Worm (Caenorhabditis elegans) whole organism, mixed stage, embryonic: ENCODE data around the gene pmp-5.

Experiments
- bed-3 ChIP-seq: fragments of 200-800 bp; sonication (Bioruptor generic); optimal IDR thresholded peaks from 3 replicates; lab custom pipeline; 2018; ENCODE audit warnings: mild to moderate bottlenecking, missing genetic modification characterization, moderate library complexity, missing compliant biosample characterization
- ces-1 ChIP-seq: fragments of 150-350 bp; optimal IDR thresholded peaks from 2 replicates; lab custom pipeline; 2014; ENCODE audit warnings: missing biosample characterization, missing genetic modification reagents, missing genetic modification characterization
- lsy-2 ChIP-seq: fragments of 150-350 bp; optimal IDR thresholded peaks from 2 replicates; lab custom pipeline; 2014; ENCODE audit warnings: missing biosample characterization, missing genetic modification characterization
- nhr-237 ChIP-seq: fragments of 150-350 bp; optimal IDR thresholded peaks from 2 replicates; lab custom pipeline; 2014; ENCODE audit warnings: missing biosample characterization, missing genetic modification characterization
- nhr-76 ChIP-seq: sonication (generic microtip); optimal IDR thresholded peaks from 2 replicates; lab custom pipeline; 2017; ENCODE audit warnings: missing biosample characterization, missing genetic modification characterization
- tbx-8 ChIP-seq: fragments of 200-800 bp; sonication (Bioruptor generic); optimal IDR thresholded peaks from 2 replicates; lab custom pipeline; 2018; ENCODE audit warnings: mild to moderate bottlenecking, missing genetic modification characterization, moderate library complexity, missing compliant biosample characterization

- TF ChIP-seq nhr-237 (tag; lab: Kevin White, UChicago) (no peak), ces-1 (GFP tag; lab: Kevin White, UChicago) (no peak), bed-3 (GFP tag; lab: Kevin White, UChicago) (no peak), nhr-76 (tag; lab: Kevin White, UChicago) (no peak), lsy-2 (tag; lab: Kevin White, UChicago) (no peak), tbx-8 (no peak)
Measured at ce11 chrV:6614152-6614734, 51.4 kb downstream of the pmp-5 start, which contains the start of gene cpr-4.
